Fruit fly (Drosophila melanogaster) whole organism, prepupa: ENCODE measurements around the gene CG1622.
A peak's percentile ranks its signal among the peaks of the same experiment; 100 is the strongest.

Experiments
- Blimp-1 ChIP-seq: fragments of 200-800 bp; sonication (Bioruptor generic); optimal IDR thresholded peaks from 3 replicates; lab custom pipeline; 2017; ENCODE audit warnings: missing biosample characterization, missing genetic modification characterization, mild to moderate bottlenecking, moderate library complexity, missing genetic modification reagents
- CG10631 ChIP-seq: fragments of 200-800 bp; sonication (Bioruptor generic); optimal IDR thresholded peaks from 2 replicates; lab custom pipeline; 2016; ENCODE audit warnings: missing biosample characterization, missing genetic modification characterization
- CG10669 ChIP-seq: fragments of 200-800 bp; sonication (Bioruptor generic); optimal IDR thresholded peaks from 3 replicates; lab custom pipeline; 2018; ENCODE audit warnings: missing biosample characterization, mild to moderate bottlenecking, missing genetic modification characterization, moderate library complexity
- CG11294 ChIP-seq: fragments of 200-800 bp; sonication (Bioruptor generic); IDR thresholded peaks from 2 replicates; pipeline ENCODE4 v1.3.6; 2022; ENCODE audit warnings: missing biosample characterization, missing genetic modification characterization
- CG15336 ChIP-seq: fragments of 200-800 bp; sonication (Bioruptor generic); IDR thresholded peaks from 2 replicates; pipeline ENCODE4 v1.3.6; 2022; ENCODE audit warnings: missing biosample characterization, missing genetic modification characterization
- CG1621 ChIP-seq: fragments of 200-800 bp; sonication (Bioruptor generic); optimal IDR thresholded peaks from 3 replicates; lab custom pipeline; 2018; ENCODE audit warnings: missing biosample characterization, mild to moderate bottlenecking, missing genetic modification characterization
- CG3032 ChIP-seq: fragments of 200-800 bp; optimal IDR thresholded peaks from 2 replicates; lab custom pipeline; 2019; ENCODE audit warnings: missing biosample characterization, mild to moderate bottlenecking, missing genetic modification characterization, moderate library complexity
- CG31627 ChIP-seq: fragments of 200-800 bp; sonication (Bioruptor generic); optimal IDR thresholded peaks from 3 replicates; lab custom pipeline; 2016; ENCODE audit warnings: missing biosample characterization, missing genetic modification characterization
- CG34406 ChIP-seq: fragments of 200-800 bp; sonication (Bioruptor generic); optimal IDR thresholded peaks from 3 replicates; lab custom pipeline; 2016; ENCODE audit warnings: missing biosample characterization, missing genetic modification characterization
- CG3919 ChIP-seq: fragments of 200-800 bp; sonication (Bioruptor generic); optimal IDR thresholded peaks from 3 replicates; lab custom pipeline; 2016; ENCODE audit warnings: missing biosample characterization, missing genetic modification characterization
- CG4318 ChIP-seq: fragments of 200-800 bp; sonication (Bioruptor generic); optimal IDR thresholded peaks from 3 replicates; lab custom pipeline; 2017; ENCODE audit warnings: missing biosample characterization, mild to moderate bottlenecking, missing genetic modification characterization
- CG6163 ChIP-seq: fragments of 200-800 bp; sonication (Bioruptor generic); IDR thresholded peaks from 3 replicates; pipeline ENCODE4 v1.3.6; 2022; ENCODE audit warnings: missing biosample characterization, missing genetic modification characterization
- CG6276 ChIP-seq: fragments of 200-800 bp; sonication (Bioruptor generic); optimal IDR thresholded peaks from 2 replicates; lab custom pipeline; 2017; ENCODE audit warnings: missing biosample characterization, mild to moderate bottlenecking, missing genetic modification characterization
- CG6792 ChIP-seq: fragments of 200-800 bp; sonication (Bioruptor generic); optimal IDR thresholded peaks from 3 replicates; lab custom pipeline; 2016; ENCODE audit warnings: missing biosample characterization, missing genetic modification characterization
- CG6808 ChIP-seq: fragments of 200-800 bp; sonication (Bioruptor generic); optimal IDR thresholded peaks from 3 replicates; lab custom pipeline; 2017; ENCODE audit warnings: missing biosample characterization, missing genetic modification characterization, mild to moderate bottlenecking, moderate library complexity, missing genetic modification reagents
- CG6854 ChIP-seq: fragments of 200-800 bp; sonication (Bioruptor generic); optimal IDR thresholded peaks from 2 replicates; lab custom pipeline; 2017; ENCODE audit warnings: missing biosample characterization, mild to moderate bottlenecking, missing genetic modification characterization
- CG7368 ChIP-seq: fragments of 200-800 bp; sonication (Bioruptor generic); optimal IDR thresholded peaks from 3 replicates; lab custom pipeline; 2016; ENCODE audit warnings: missing biosample characterization, missing genetic modification characterization
- CG8119 ChIP-seq: fragments of 200-800 bp; sonication (Bioruptor generic); IDR thresholded peaks from 3 replicates; pipeline ENCODE4 v1.3.6; 2022; ENCODE audit warnings: missing biosample characterization, missing genetic modification characterization
- CG8632 ChIP-seq: fragments of 200-800 bp; sonication (Bioruptor generic); optimal IDR thresholded peaks from 3 replicates; lab custom pipeline; 2016; ENCODE audit warnings: missing biosample characterization, missing genetic modification characterization
- Eip78C ChIP-seq: fragments of 200-800 bp; sonication (Bioruptor generic); peaks from one replicate; lab custom pipeline; 2016; ENCODE audit warnings: missing biosample characterization, missing genetic modification characterization
- Eip93F ChIP-seq: fragments of 200-800 bp; sonication (Bioruptor generic); optimal IDR thresholded peaks from 2 replicates; lab custom pipeline; 2016; ENCODE audit warnings: missing biosample characterization, mild to moderate bottlenecking, missing genetic modification characterization
- Ets21C ChIP-seq: fragments of 200-800 bp; sonication (Bioruptor generic); optimal IDR thresholded peaks from 3 replicates; lab custom pipeline; 2016; ENCODE audit warnings: missing biosample characterization, missing genetic modification characterization
- Ets96B ChIP-seq: fragments of 200-800 bp; optimal IDR thresholded peaks from 2 replicates; lab custom pipeline; 2019; ENCODE audit warnings: missing biosample characterization, mild to moderate bottlenecking, missing genetic modification characterization, moderate library complexity
- Gug ChIP-seq: fragments of 200-800 bp; sonication (Bioruptor generic); IDR thresholded peaks from 2 replicates; pipeline ENCODE4 v1.3.6; 2022; ENCODE audit warnings: missing biosample characterization, missing genetic modification characterization
- Hr38 ChIP-seq: sonication (Bioruptor generic); optimal IDR thresholded peaks from 2 replicates; lab custom pipeline; 2016; ENCODE audit warnings: missing biosample characterization, missing genetic modification characterization
- Hr39 ChIP-seq: fragments of 200-800 bp; sonication (Bioruptor generic); optimal IDR thresholded peaks from 2 replicates; lab custom pipeline; 2016; ENCODE audit warnings: missing biosample characterization, missing genetic modification characterization
- Hr4 ChIP-seq: fragments of 200-800 bp; sonication (Bioruptor generic); optimal IDR thresholded peaks from 3 replicates; lab custom pipeline; 2016; ENCODE audit warnings: missing biosample characterization, missing genetic modification characterization
- Lpt ChIP-seq: fragments of 200-800 bp; sonication (Bioruptor generic); optimal IDR thresholded peaks from 3 replicates; lab custom pipeline; 2016; ENCODE audit warnings: missing biosample characterization, missing genetic modification characterization
- Met ChIP-seq: fragments of 200-800 bp; sonication (Bioruptor generic); optimal IDR thresholded peaks from 3 replicates; lab custom pipeline; 2016; ENCODE audit warnings: missing biosample characterization, missing genetic modification characterization
- OdsH ChIP-seq: fragments of 200-800 bp; sonication (Bioruptor generic); optimal IDR thresholded peaks from 3 replicates; lab custom pipeline; 2016; ENCODE audit warnings: missing biosample characterization, missing genetic modification characterization
- Sox102F ChIP-seq: fragments of 200-800 bp; sonication (Bioruptor generic); optimal IDR thresholded peaks from 2 replicates; lab custom pipeline; 2016; ENCODE audit warnings: missing biosample characterization, mild to moderate bottlenecking, missing genetic modification characterization
- Sox14 ChIP-seq: fragments of 200-800 bp; sonication (Bioruptor generic); optimal IDR thresholded peaks from 3 replicates; lab custom pipeline; 2016; ENCODE audit warnings: missing biosample characterization, missing genetic modification characterization
- Sox15 ChIP-seq: fragments of 200-800 bp; sonication (Bioruptor generic); optimal IDR thresholded peaks from 3 replicates; lab custom pipeline; 2016; ENCODE audit warnings: missing biosample characterization, missing genetic modification characterization
- achi ChIP-seq: fragments of 200-800 bp; sonication (Bioruptor generic); optimal IDR thresholded peaks from 3 replicates; lab custom pipeline; 2016; ENCODE audit warnings: missing biosample characterization, missing genetic modification characterization
- acj6 ChIP-seq: fragments of 200-800 bp; sonication (Bioruptor generic); optimal IDR thresholded peaks from 3 replicates; lab custom pipeline; 2016; ENCODE audit warnings: missing biosample characterization, missing genetic modification characterization
- dac ChIP-seq: fragments of 200-800 bp; sonication (Bioruptor generic); optimal IDR thresholded peaks from 2 replicates; lab custom pipeline; 2017; ENCODE audit warnings: missing biosample characterization, mild to moderate bottlenecking, missing genetic modification characterization
- dsx ChIP-seq: fragments of 200-800 bp; optimal IDR thresholded peaks from 3 replicates; lab custom pipeline; 2019; ENCODE audit warnings: missing biosample characterization, mild to moderate bottlenecking, missing genetic modification characterization, moderate library complexity; ENCODE audit not compliant: poor library complexity, severe bottlenecking
- eg ChIP-seq: fragments of 200-800 bp; sonication (Bioruptor generic); IDR thresholded peaks from 3 replicates; pipeline ENCODE4 v1.3.6; 2022; ENCODE audit warnings: missing biosample characterization, missing genetic modification characterization
- esn ChIP-seq: fragments of 200-800 bp; sonication (Bioruptor generic); optimal IDR thresholded peaks from 2 replicates; lab custom pipeline; 2016; ENCODE audit warnings: missing biosample characterization, mild to moderate bottlenecking, missing genetic modification characterization, moderate library complexity
- fd85E ChIP-seq: fragments of 200-800 bp; sonication (Bioruptor generic); optimal IDR thresholded peaks from 3 replicates; lab custom pipeline; 2016; ENCODE audit warnings: missing biosample characterization, missing genetic modification characterization
- fkh ChIP-seq: fragments of 200-800 bp; sonication (Bioruptor generic); optimal IDR thresholded peaks from 3 replicates; lab custom pipeline; 2017; ENCODE audit warnings: missing biosample characterization, mild to moderate bottlenecking, missing genetic modification characterization, moderate library complexity
- lz ChIP-seq: fragments of 200-800 bp; sonication (Bioruptor generic); optimal IDR thresholded peaks from 3 replicates; lab custom pipeline; 2016; ENCODE audit warnings: missing biosample characterization, missing genetic modification characterization
- net ChIP-seq: fragments of 200-800 bp; sonication (Bioruptor generic); optimal IDR thresholded peaks from 3 replicates; lab custom pipeline; 2016; ENCODE audit warnings: missing biosample characterization, missing genetic modification characterization
- salr ChIP-seq, 2 experiments: fragments of 200-800 bp; sonication (Bioruptor generic); optimal IDR thresholded peaks; 3 replicates each; lab custom pipeline; 2016 to 2018; ENCODE audit warnings: missing biosample characterization in 2 of 2, missing genetic modification characterization in 2 of 2, mild to moderate bottlenecking in 1 of 2
- spab ChIP-seq: fragments of 200-800 bp; sonication (Bioruptor generic); optimal IDR thresholded peaks from 2 replicates; lab custom pipeline; 2017; ENCODE audit warnings: missing biosample characterization, mild to moderate bottlenecking, missing genetic modification characterization, missing genetic modification reagents
- svp ChIP-seq: fragments of 200-800 bp; sonication (Bioruptor generic); peaks from one replicate; lab custom pipeline; 2016; ENCODE audit warnings: missing biosample characterization, missing genetic modification characterization
- topi ChIP-seq: fragments of 200-800 bp; sonication (Bioruptor generic); optimal IDR thresholded peaks from 3 replicates; lab custom pipeline; 2016; ENCODE audit warnings: missing biosample characterization, missing genetic modification characterization
- vri ChIP-seq: fragments of 200-800 bp; sonication (Bioruptor generic); optimal IDR thresholded peaks from 3 replicates; lab custom pipeline; 2016; ENCODE audit warnings: missing biosample characterization, mild to moderate bottlenecking, missing genetic modification characterization

The CG1622 gene

dm6 chrX:13334434-13335146, 37.7 kb downstream of the CG1622 start (continued):
- TF ChIP-seq Sox15 (no peak), CG1621 (tag; lab: Kevin White, UChicago) (no peak), CG10631 (peak; percentile 18), salr (GFP tag; optimal IDR thresholded peaks at IDR 0.05; lab: Kevin White, UChicago) (no peak), dac (GFP tag; lab: Kevin White, UChicago) (no peak), CG3919 (peak; percentile 59), CG8632 (GFP tag; lab: Kevin White, UChicago) (no peak), Sox102F (GFP tag; lab: Kevin White, UChicago) (no peak), Gug (GFP tag; lab: Robert Waterston, UW) (no peak), CG15336 (GFP tag; lab: Robert Waterston, UW) (peak; percentile 24; the same call in 1 of the 2 replicates), Lpt (no peak), net (GFP tag; lab: Kevin White, UChicago) (no peak), Ets21C (GFP tag; lab: Kevin White, UChicago) (no peak), CG34406 (GFP tag; lab: Kevin White, UChicago) (no peak), CG8119 (GFP tag; lab: Robert Waterston, UW) (no peak), Sox14 (GFP tag; lab: Kevin White, UChicago) (peak; percentile 33), Hr38 (GFP tag; lab: Kevin White, UChicago) (no peak), topi (GFP tag; lab: Kevin White, UChicago) (peak; percentile 29), CG4318 (GFP tag; lab: Kevin White, UChicago) (no peak), CG6792 (GFP tag; lab: Kevin White, UChicago) (no peak), achi (no peak), spab (no peak)
- TF ChIP-seq, all 60 proteins: peak for 12

- TF ChIP-seq Sox15, result peak; percentile 25
- TF ChIP-seq CG4318 (GFP tag; lab: Kevin White, UChicago), result no peak
- peak; percentile 65 for TF ChIP-seq Hr39
- peak; percentile 76 for TF ChIP-seq CG3919
- no peak for TF ChIP-seq CG6276
- peak; percentile 85 for TF ChIP-seq CG6163 (GFP tag; lab: Robert Waterston, UW)
- peak; percentile 52 for TF ChIP-seq CG7368
- TF ChIP-seq acj6 (GFP tag; lab: Kevin White, UChicago), result peak; percentile 36
- TF ChIP-seq CG6854 (GFP tag; lab: Kevin White, UChicago), result peak; percentile 89
- peak; percentile 71 for TF ChIP-seq CG31627
- TF ChIP-seq esn (GFP tag; lab: Kevin White, UChicago), result peak; percentile 68
- TF ChIP-seq topi (GFP tag; lab: Kevin White, UChicago), result peak; percentile 61
- TF ChIP-seq Hr4 (GFP tag; lab: Kevin White, UChicago), result no peak
- TF ChIP-seq CG3032, result peak; percentile 41
- peak; percentile 66 for TF ChIP-seq Met
- no peak for TF ChIP-seq CG15336 (GFP tag; lab: Robert Waterston, UW)
- TF ChIP-seq CG10631, result no peak
- TF ChIP-seq Eip93F (GFP tag; lab: Kevin White, UChicago), result no peak
- TF ChIP-seq fd85E (GFP tag; lab: Kevin White, UChicago), result peak; percentile 61
- TF ChIP-seq net (GFP tag; lab: Kevin White, UChicago), result peak; percentile 66
- TF ChIP-seq CG10669, result peak; percentile 50
- TF ChIP-seq CG6808 (GFP tag; lab: Kevin White, UChicago), result peak; percentile 48
- peak; percentile 22 for TF ChIP-seq fkh (GFP tag; lab: Kevin White, UChicago)
- peak; percentile 69 for TF ChIP-seq Eip78C (GFP tag; lab: Kevin White, UChicago)
- TF ChIP-seq vri (GFP tag; lab: Kevin White, UChicago), result peak; percentile 64
- TF ChIP-seq OdsH (GFP tag; lab: Kevin White, UChicago), result peak; percentile 43
- TF ChIP-seq CG11294, result no peak
- TF ChIP-seq Sox14 (GFP tag; lab: Kevin White, UChicago), result no peak
- TF ChIP-seq Ets96B (tag; lab: Kevin White, UChicago), result peak; percentile 22
- peak in 1 of 2 experiments; percentile 75 for TF ChIP-seq salr (GFP tag; optimal IDR thresholded peaks at IDR 0.05; lab: Kevin White, UChicago)
- TF ChIP-seq lz (GFP tag; lab: Kevin White, UChicago), result peak; percentile 69
- TF ChIP-seq Sox102F (GFP tag; lab: Kevin White, UChicago), result peak; percentile 69
- 0 out of 3 replicates have a peak, but pooled peaks have one; percentile 35 for TF ChIP-seq CG8119 (GFP tag; lab: Robert Waterston, UW)
- no peak for TF ChIP-seq Lpt
- TF ChIP-seq eg (GFP tag; lab: Robert Waterston, UW), result peak; percentile 68
- no peak for TF ChIP-seq svp (GFP tag; lab: Kevin White, UChicago)
- TF ChIP-seq Blimp-1 (GFP tag; lab: Kevin White, UChicago), result peak; percentile 29
- TF ChIP-seq dsx (GFP tag; lab: Kevin White, UChicago), result peak; percentile 1
Observed at dm6 chrX:13337454-13337853, 40.6 kb downstream of the CG1622 start, which contains the start of gene RpS15Aa. TSS of gene RpS15Aa (minus strand) at chrX:13337705.
